Fruit fly (Drosophila melanogaster) whole organism, prepupa: ENCODE data around the gene dpr16.

Source experiments
- CG10631 ChIP-seq: fragments of 200-800 bp; sonication (Bioruptor generic); optimal IDR thresholded peaks from 2 replicates; lab custom pipeline; 2016; ENCODE audit warnings: missing biosample characterization, missing genetic modification characterization
- CG10669 ChIP-seq: fragments of 200-800 bp; sonication (Bioruptor generic); optimal IDR thresholded peaks from 3 replicates; lab custom pipeline; 2018; ENCODE audit warnings: missing biosample characterization, mild to moderate bottlenecking, missing genetic modification characterization, moderate library complexity
- CG11294 ChIP-seq: fragments of 200-800 bp; sonication (Bioruptor generic); IDR thresholded peaks from 2 replicates; pipeline ENCODE4 v1.3.6; 2022; ENCODE audit warnings: missing biosample characterization, missing genetic modification characterization
- CG11762 ChIP-seq: fragments of 200-800 bp; sonication (Bioruptor generic); optimal IDR thresholded peaks from 3 replicates; lab custom pipeline; 2016; ENCODE audit warnings: missing biosample characterization, missing genetic modification characterization; ENCODE audit not compliant: insufficient read depth
- CG11902 ChIP-seq: fragments of 200-800 bp; sonication (Bioruptor generic); optimal IDR thresholded peaks from 3 replicates; lab custom pipeline; 2016; ENCODE audit warnings: missing biosample characterization, missing genetic modification characterization
- CG15336 ChIP-seq: fragments of 200-800 bp; sonication (Bioruptor generic); IDR thresholded peaks from 2 replicates; pipeline ENCODE4 v1.3.6; 2022; ENCODE audit warnings: missing biosample characterization, missing genetic modification characterization
- CG1621 ChIP-seq: fragments of 200-800 bp; sonication (Bioruptor generic); optimal IDR thresholded peaks from 3 replicates; lab custom pipeline; 2018; ENCODE audit warnings: missing biosample characterization, mild to moderate bottlenecking, missing genetic modification characterization
- CG16779 ChIP-seq: fragments of 200-800 bp; sonication (Bioruptor generic); optimal IDR thresholded peaks from 3 replicates; lab custom pipeline; 2017; ENCODE audit warnings: missing biosample characterization, mild to moderate bottlenecking, missing genetic modification characterization
- CG31627 ChIP-seq: fragments of 200-800 bp; sonication (Bioruptor generic); optimal IDR thresholded peaks from 3 replicates; lab custom pipeline; 2016; ENCODE audit warnings: missing biosample characterization, missing genetic modification characterization
- CG32006 ChIP-seq: fragments of 200-800 bp; sonication (Bioruptor generic); optimal IDR thresholded peaks from 3 replicates; lab custom pipeline; 2017; ENCODE audit warnings: missing biosample characterization, mild to moderate bottlenecking, missing genetic modification characterization
- CG34406 ChIP-seq: fragments of 200-800 bp; sonication (Bioruptor generic); optimal IDR thresholded peaks from 3 replicates; lab custom pipeline; 2016; ENCODE audit warnings: missing biosample characterization, missing genetic modification characterization
- CG3919 ChIP-seq: fragments of 200-800 bp; sonication (Bioruptor generic); optimal IDR thresholded peaks from 3 replicates; lab custom pipeline; 2016; ENCODE audit warnings: missing biosample characterization, missing genetic modification characterization
- CG4318 ChIP-seq: fragments of 200-800 bp; sonication (Bioruptor generic); optimal IDR thresholded peaks from 3 replicates; lab custom pipeline; 2017; ENCODE audit warnings: missing biosample characterization, mild to moderate bottlenecking, missing genetic modification characterization
- CG6163 ChIP-seq: fragments of 200-800 bp; sonication (Bioruptor generic); IDR thresholded peaks from 3 replicates; pipeline ENCODE4 v1.3.6; 2022; ENCODE audit warnings: missing biosample characterization, missing genetic modification characterization
- CG6276 ChIP-seq: fragments of 200-800 bp; sonication (Bioruptor generic); optimal IDR thresholded peaks from 2 replicates; lab custom pipeline; 2017; ENCODE audit warnings: missing biosample characterization, mild to moderate bottlenecking, missing genetic modification characterization
- CG6792 ChIP-seq: fragments of 200-800 bp; sonication (Bioruptor generic); optimal IDR thresholded peaks from 3 replicates; lab custom pipeline; 2016; ENCODE audit warnings: missing biosample characterization, missing genetic modification characterization
- CG6808 ChIP-seq: fragments of 200-800 bp; sonication (Bioruptor generic); optimal IDR thresholded peaks from 3 replicates; lab custom pipeline; 2017; ENCODE audit warnings: missing biosample characterization, missing genetic modification characterization, mild to moderate bottlenecking, moderate library complexity, missing genetic modification reagents
- CG6854 ChIP-seq: fragments of 200-800 bp; sonication (Bioruptor generic); optimal IDR thresholded peaks from 2 replicates; lab custom pipeline; 2017; ENCODE audit warnings: missing biosample characterization, mild to moderate bottlenecking, missing genetic modification characterization
- CG7368 ChIP-seq: fragments of 200-800 bp; sonication (Bioruptor generic); optimal IDR thresholded peaks from 3 replicates; lab custom pipeline; 2016; ENCODE audit warnings: missing biosample characterization, missing genetic modification characterization
- CG8119 ChIP-seq: fragments of 200-800 bp; sonication (Bioruptor generic); IDR thresholded peaks from 3 replicates; pipeline ENCODE4 v1.3.6; 2022; ENCODE audit warnings: missing biosample characterization, missing genetic modification characterization
- CG8319 ChIP-seq: fragments of 200-800 bp; sonication (Bioruptor generic); optimal IDR thresholded peaks from 3 replicates; lab custom pipeline; 2016; ENCODE audit warnings: missing biosample characterization, missing genetic modification characterization
- CG8632 ChIP-seq: fragments of 200-800 bp; sonication (Bioruptor generic); optimal IDR thresholded peaks from 3 replicates; lab custom pipeline; 2016; ENCODE audit warnings: missing biosample characterization, missing genetic modification characterization
- CG9139 ChIP-seq: fragments of 200-800 bp; sonication (Bioruptor generic); optimal IDR thresholded peaks from 3 replicates; lab custom pipeline; 2017; ENCODE audit warnings: missing biosample characterization, mild to moderate bottlenecking, missing genetic modification characterization
- Eip75B ChIP-seq: fragments of 200-800 bp; sonication (Bioruptor generic); optimal IDR thresholded peaks from 3 replicates; lab custom pipeline; 2016; ENCODE audit warnings: missing biosample characterization, missing genetic modification characterization
- Eip78C ChIP-seq: fragments of 200-800 bp; sonication (Bioruptor generic); peaks from one replicate; lab custom pipeline; 2016; ENCODE audit warnings: missing biosample characterization, missing genetic modification characterization
- Eip93F ChIP-seq: fragments of 200-800 bp; sonication (Bioruptor generic); optimal IDR thresholded peaks from 2 replicates; lab custom pipeline; 2016; ENCODE audit warnings: missing biosample characterization, mild to moderate bottlenecking, missing genetic modification characterization
- Ets21C ChIP-seq: fragments of 200-800 bp; sonication (Bioruptor generic); optimal IDR thresholded peaks from 3 replicates; lab custom pipeline; 2016; ENCODE audit warnings: missing biosample characterization, missing genetic modification characterization
- Ets96B ChIP-seq: fragments of 200-800 bp; optimal IDR thresholded peaks from 2 replicates; lab custom pipeline; 2019; ENCODE audit warnings: missing biosample characterization, mild to moderate bottlenecking, missing genetic modification characterization, moderate library complexity
- Hr38 ChIP-seq: sonication (Bioruptor generic); optimal IDR thresholded peaks from 2 replicates; lab custom pipeline; 2016; ENCODE audit warnings: missing biosample characterization, missing genetic modification characterization
- Hr39 ChIP-seq: fragments of 200-800 bp; sonication (Bioruptor generic); optimal IDR thresholded peaks from 2 replicates; lab custom pipeline; 2016; ENCODE audit warnings: missing biosample characterization, missing genetic modification characterization
- Hr4 ChIP-seq: fragments of 200-800 bp; sonication (Bioruptor generic); optimal IDR thresholded peaks from 3 replicates; lab custom pipeline; 2016; ENCODE audit warnings: missing biosample characterization, missing genetic modification characterization
- Lpt ChIP-seq: fragments of 200-800 bp; sonication (Bioruptor generic); optimal IDR thresholded peaks from 3 replicates; lab custom pipeline; 2016; ENCODE audit warnings: missing biosample characterization, missing genetic modification characterization
- OdsH ChIP-seq: fragments of 200-800 bp; sonication (Bioruptor generic); optimal IDR thresholded peaks from 3 replicates; lab custom pipeline; 2016; ENCODE audit warnings: missing biosample characterization, missing genetic modification characterization
- Sox102F ChIP-seq: fragments of 200-800 bp; sonication (Bioruptor generic); optimal IDR thresholded peaks from 2 replicates; lab custom pipeline; 2016; ENCODE audit warnings: missing biosample characterization, mild to moderate bottlenecking, missing genetic modification characterization
- Sox14 ChIP-seq: fragments of 200-800 bp; sonication (Bioruptor generic); optimal IDR thresholded peaks from 3 replicates; lab custom pipeline; 2016; ENCODE audit warnings: missing biosample characterization, missing genetic modification characterization
- Sox15 ChIP-seq: fragments of 200-800 bp; sonication (Bioruptor generic); optimal IDR thresholded peaks from 3 replicates; lab custom pipeline; 2016; ENCODE audit warnings: missing biosample characterization, missing genetic modification characterization
- achi ChIP-seq: fragments of 200-800 bp; sonication (Bioruptor generic); optimal IDR thresholded peaks from 3 replicates; lab custom pipeline; 2016; ENCODE audit warnings: missing biosample characterization, missing genetic modification characterization
- cyc ChIP-seq: fragments of 200-800 bp; sonication (Bioruptor generic); optimal IDR thresholded peaks from 3 replicates; lab custom pipeline; 2016; ENCODE audit warnings: missing biosample characterization, missing genetic modification characterization
- dac ChIP-seq: fragments of 200-800 bp; sonication (Bioruptor generic); optimal IDR thresholded peaks from 2 replicates; lab custom pipeline; 2017; ENCODE audit warnings: missing biosample characterization, mild to moderate bottlenecking, missing genetic modification characterization
- eg ChIP-seq: fragments of 200-800 bp; sonication (Bioruptor generic); IDR thresholded peaks from 3 replicates; pipeline ENCODE4 v1.3.6; 2022; ENCODE audit warnings: missing biosample characterization, missing genetic modification characterization
- esn ChIP-seq: fragments of 200-800 bp; sonication (Bioruptor generic); optimal IDR thresholded peaks from 2 replicates; lab custom pipeline; 2016; ENCODE audit warnings: missing biosample characterization, mild to moderate bottlenecking, missing genetic modification characterization, moderate library complexity
- fd59A ChIP-seq: fragments of 200-800 bp; sonication (Bioruptor generic); optimal IDR thresholded peaks from 2 replicates; lab custom pipeline; 2017; ENCODE audit warnings: missing biosample characterization, mild to moderate bottlenecking, missing genetic modification characterization, missing genetic modification reagents
- fd85E ChIP-seq: fragments of 200-800 bp; sonication (Bioruptor generic); optimal IDR thresholded peaks from 3 replicates; lab custom pipeline; 2016; ENCODE audit warnings: missing biosample characterization, missing genetic modification characterization
- fkh ChIP-seq: fragments of 200-800 bp; sonication (Bioruptor generic); optimal IDR thresholded peaks from 3 replicates; lab custom pipeline; 2017; ENCODE audit warnings: missing biosample characterization, mild to moderate bottlenecking, missing genetic modification characterization, moderate library complexity
- lz ChIP-seq: fragments of 200-800 bp; sonication (Bioruptor generic); optimal IDR thresholded peaks from 3 replicates; lab custom pipeline; 2016; ENCODE audit warnings: missing biosample characterization, missing genetic modification characterization
- net ChIP-seq: fragments of 200-800 bp; sonication (Bioruptor generic); optimal IDR thresholded peaks from 3 replicates; lab custom pipeline; 2016; ENCODE audit warnings: missing biosample characterization, missing genetic modification characterization
- pdm3 ChIP-seq: fragments of 200-800 bp; sonication (Bioruptor generic); optimal IDR thresholded peaks from 3 replicates; lab custom pipeline; 2016; ENCODE audit warnings: missing biosample characterization, missing genetic modification characterization
- salr ChIP-seq, 2 experiments: fragments of 200-800 bp; sonication (Bioruptor generic); optimal IDR thresholded peaks; 3 replicates each; lab custom pipeline; 2016 to 2018; ENCODE audit warnings: missing biosample characterization in 2 of 2, missing genetic modification characterization in 2 of 2, mild to moderate bottlenecking in 1 of 2
- spab ChIP-seq: fragments of 200-800 bp; sonication (Bioruptor generic); optimal IDR thresholded peaks from 2 replicates; lab custom pipeline; 2017; ENCODE audit warnings: missing biosample characterization, mild to moderate bottlenecking, missing genetic modification characterization, missing genetic modification reagents
- svp ChIP-seq: fragments of 200-800 bp; sonication (Bioruptor generic); peaks from one replicate; lab custom pipeline; 2016; ENCODE audit warnings: missing biosample characterization, missing genetic modification characterization
- vri ChIP-seq: fragments of 200-800 bp; sonication (Bioruptor generic); optimal IDR thresholded peaks from 3 replicates; lab custom pipeline; 2016; ENCODE audit warnings: missing biosample characterization, mild to moderate bottlenecking, missing genetic modification characterization

Gene dpr16

DNA sequence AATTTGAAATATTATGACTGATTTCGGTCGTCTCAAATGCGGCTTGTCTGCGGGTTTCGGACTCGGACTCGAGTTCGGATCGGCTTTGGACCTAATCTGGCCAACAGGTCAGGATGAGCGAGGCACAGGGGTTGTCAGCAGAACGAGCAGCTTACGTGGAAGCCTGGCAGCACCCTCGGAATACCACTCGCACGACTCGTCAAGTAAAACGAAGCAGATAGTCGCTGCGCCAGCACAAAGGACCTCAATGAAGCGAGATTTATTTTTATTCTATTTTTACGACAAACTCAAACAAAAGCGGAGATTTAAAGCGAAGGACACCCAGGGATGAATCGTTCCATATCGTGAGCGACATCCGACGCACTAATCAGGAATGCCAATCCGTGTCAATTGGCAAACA, 24.9 kb upstream of the dpr16 start (continued):
- no peak for TF ChIP-seq Sox102F (GFP tag; lab: Kevin White, UChicago)
- TF ChIP-seq CG15336 (GFP tag; lab: Robert Waterston, UW), result no peak
- TF ChIP-seq CG8632, result no peak

dm6 chr3R:5126884-5127283, 23.8 kb upstream of the dpr16 start:
- TF ChIP-seq CG31627 (peak; percentile 73), CG6163 (GFP tag; lab: Robert Waterston, UW) (no peak; the same call in 2 of the 3 replicates), pdm3 (GFP tag; lab: Kevin White, UChicago) (peak; percentile 19), Ets96B (tag; lab: Kevin White, UChicago) (no peak), CG10669 (no peak), CG10631 (peak; percentile 60), CG34406 (no peak), CG6276 (GFP tag; lab: Kevin White, UChicago) (no peak), esn (GFP tag; lab: Kevin White, UChicago) (peak; percentile 34), CG8119 (GFP tag; lab: Robert Waterston, UW) (no peak), CG3919 (GFP tag; lab: Kevin White, UChicago) (peak; percentile 25), lz (GFP tag; lab: Kevin White, UChicago) (peak; percentile 56), CG11762 (GFP tag; lab: Kevin White, UChicago) (no peak), CG7368 (GFP tag; lab: Kevin White, UChicago) (peak; percentile 5), Hr39 (GFP tag; lab: Kevin White, UChicago) (peak; percentile 67), CG11294 (GFP tag; lab: Robert Waterston, UW) (no peak), OdsH (peak; percentile 44), svp (GFP tag; lab: Kevin White, UChicago) (peak; percentile 46), CG4318 (GFP tag; lab: Kevin White, UChicago) (no peak), Eip78C (GFP tag; lab: Kevin White, UChicago) (no peak), Ets21C (GFP tag; lab: Kevin White, UChicago) (peak; percentile 35), vri (GFP tag; lab: Kevin White, UChicago) (no peak), spab (GFP tag; lab: Kevin White, UChicago) (no peak), CG9139 (GFP tag; lab: Kevin White, UChicago) (no peak), dac (GFP tag; lab: Kevin White, UChicago) (no peak), CG8632 (no peak), Eip75B (no peak), CG1621 (tag; lab: Kevin White, UChicago) (no peak), achi (GFP tag; lab: Kevin White, UChicago) (no peak), Sox14 (GFP tag; lab: Kevin White, UChicago) (peak; percentile 17), Sox15 (GFP tag; lab: Kevin White, UChicago) (peak; percentile 12), fd85E (GFP tag; lab: Kevin White, UChicago) (no peak), CG32006 (GFP tag; lab: Kevin White, UChicago) (no peak), net (GFP tag; lab: Kevin White, UChicago) (no peak), fkh (peak; percentile 57), CG6792 (no peak), CG8319 (GFP tag; lab: Kevin White, UChicago) (no peak), CG16779 (no peak), Lpt (no peak), Eip93F (GFP tag; lab: Kevin White, UChicago) (no peak), fd59A (GFP tag; lab: Kevin White, UChicago) (no peak), Hr4 (GFP tag; lab: Kevin White, UChicago) (no peak), CG11902 (peak; percentile 59), cyc (peak; percentile 57), CG6808 (GFP tag; lab: Kevin White, UChicago) (no peak), eg (GFP tag; lab: Robert Waterston, UW) (no peak), CG6854 (GFP tag; lab: Kevin White, UChicago) (no peak), Hr38 (GFP tag; lab: Kevin White, UChicago) (no peak), salr (GFP tag; optimal IDR thresholded peaks at IDR 0.05; lab: Kevin White, UChicago) (peak in 1 of 2 experiments; percentile 41)
